Worm (Caenorhabditis elegans) whole organism, L2 larva: ENCODE measurements around the gene lsy-12.

Experiments
- blmp-1 ChIP-seq: sonication (generic microtip); optimal IDR thresholded peaks from 2 replicates; lab custom pipeline; 2017; ENCODE audit warnings: missing genetic modification characterization, mild to moderate bottlenecking, missing compliant biosample characterization, antibody characterized with exemption, moderate library complexity; ENCODE audit not compliant: insufficient read depth
- egl-27 ChIP-seq: sonication (generic microtip); optimal IDR thresholded peaks from 3 replicates; lab custom pipeline; 2017; ENCODE audit warnings: missing biosample characterization, missing genetic modification reagents, missing genetic modification characterization
- elt-3 ChIP-seq: sonication (generic microtip); optimal IDR thresholded peaks from 2 replicates; lab custom pipeline; 2017; ENCODE audit warnings: missing biosample characterization, missing genetic modification characterization
- nhr-12 ChIP-seq: fragments of 150-350 bp; optimal IDR thresholded peaks from 2 replicates; lab custom pipeline; 2014; ENCODE audit warnings: missing biosample characterization, missing genetic modification characterization

- TF ChIP-seq egl-27 (tag; lab: Kevin White, UChicago) (no peak), blmp-1 (no peak), nhr-12 (no peak), elt-3 (tag; lab: Kevin White, UChicago) (no peak)
Measured at ce11 chrV:9796562-9796961, 63.2 kb downstream of the lsy-12 start, which contains the start of gene F46B6.9.
